Fruit fly (Drosophila melanogaster): Measurements from ENCODE around the gene kis.

- TF ChIP-seq insv (optimal IDR thresholded peaks at IDR 0.05) (no peak), psq (optimal IDR thresholded peaks at IDR 0.05) (no peak), Sin3A (optimal IDR thresholded peaks at IDR 0.05) (no peak), Myc (optimal IDR thresholded peaks at IDR 0.05) (no peak), ttk (optimal IDR thresholded peaks at IDR 0.05) (no peak), h (optimal IDR thresholded peaks at IDR 0.05) (no peak)
Observed at dm6 chr2L:291657-292056, 41.0 kb upstream of the kis start, which contains the start of gene CG3625.
